Worm (Caenorhabditis elegans) whole organism, L3 larva: ENCODE measurements around the gene pqn-27.

ENCODE experiments used
- R02D3.7 ChIP-seq: fragments of 150-350 bp; optimal IDR thresholded peaks from 2 replicates; lab custom pipeline; 2014; ENCODE audit warnings: missing biosample characterization, missing genetic modification characterization
- aly-2 ChIP-seq: fragments of 150-350 bp; optimal IDR thresholded peaks from 2 replicates; lab custom pipeline; 2014; ENCODE audit warnings: missing biosample characterization, missing genetic modification characterization
- ama-1 ChIP-seq: fragments of 150-350 bp; optimal IDR thresholded peaks from 2 replicates; lab custom pipeline; 2018
- ceh-28 ChIP-seq: fragments of 150-350 bp; optimal IDR thresholded peaks from 2 replicates; lab custom pipeline; 2014; ENCODE audit warnings: missing biosample characterization, missing genetic modification reagents, missing genetic modification characterization
- ceh-9 ChIP-seq: sonication (generic microtip); optimal IDR thresholded peaks from 2 replicates; lab custom pipeline; 2018; ENCODE audit warnings: missing biosample characterization, missing genetic modification characterization
- daf-12 ChIP-seq: fragments of 150-350 bp; optimal IDR thresholded peaks from 2 replicates; lab custom pipeline; 2014; ENCODE audit warnings: missing biosample characterization, missing genetic modification reagents, missing genetic modification characterization
- egl-27 ChIP-seq: sonication (generic microtip); optimal IDR thresholded peaks from 4 replicates; lab custom pipeline; 2017; ENCODE audit warnings: missing biosample characterization, missing genetic modification reagents, missing genetic modification characterization
- egl-5 ChIP-seq: fragments of 150-350 bp; optimal IDR thresholded peaks from 2 replicates; lab custom pipeline; 2017; ENCODE audit warnings: missing biosample characterization, missing genetic modification reagents, missing genetic modification characterization, inconsistent platforms
- elt-2 ChIP-seq: sonication (generic microtip); optimal IDR thresholded peaks from 2 replicates; lab custom pipeline; 2016; ENCODE audit warnings: missing genetic modification reagents, mild to moderate bottlenecking, missing genetic modification characterization, missing compliant biosample characterization
- fkh-10 ChIP-seq: sonication (generic microtip); optimal IDR thresholded peaks from 2 replicates; lab custom pipeline; 2017; ENCODE audit warnings: missing biosample characterization, missing genetic modification reagents, missing genetic modification characterization
- fos-1 ChIP-seq: fragments of 150-350 bp; optimal IDR thresholded peaks from 2 replicates; lab custom pipeline; 2014; ENCODE audit warnings: missing biosample characterization, missing genetic modification characterization
- hmg-11 ChIP-seq: sonication (generic microtip); optimal IDR thresholded peaks from 2 replicates; lab custom pipeline; 2016; ENCODE audit warnings: missing genetic modification characterization, missing compliant biosample characterization
- jun-1 ChIP-seq: fragments of 150-350 bp; optimal IDR thresholded peaks from 2 replicates; lab custom pipeline; 2014; ENCODE audit warnings: missing biosample characterization, missing genetic modification reagents, missing genetic modification characterization
- lin-15B ChIP-seq: fragments of 150-350 bp; optimal IDR thresholded peaks from 2 replicates; lab custom pipeline; 2014; ENCODE audit warnings: missing biosample characterization, missing genetic modification characterization
- lin-39 ChIP-seq: fragments of 150-350 bp; optimal IDR thresholded peaks from 2 replicates; lab custom pipeline; 2018; ENCODE audit warnings: missing biosample characterization, missing genetic modification reagents, missing genetic modification characterization
- mdl-1 ChIP-seq: fragments of 150-350 bp; optimal IDR thresholded peaks from 2 replicates; lab custom pipeline; 2014; ENCODE audit warnings: missing biosample characterization, missing genetic modification characterization
- mml-1 ChIP-seq: fragments of 150-350 bp; sonication (generic microtip); optimal IDR thresholded peaks from 3 replicates; lab custom pipeline; 2014; ENCODE audit warnings: missing biosample characterization, missing genetic modification characterization
- nfya-1 ChIP-seq: sonication (generic microtip); optimal IDR thresholded peaks from 2 replicates; lab custom pipeline; 2017; ENCODE audit warnings: missing genetic modification characterization, mild to moderate bottlenecking, missing compliant biosample characterization, antibody characterized with exemption, moderate library complexity; ENCODE audit not compliant: insufficient read depth
- nhr-11 ChIP-seq: fragments of 150-350 bp; optimal IDR thresholded peaks from 2 replicates; lab custom pipeline; 2014; ENCODE audit warnings: missing biosample characterization, missing genetic modification characterization
- nhr-23 ChIP-seq: fragments of 150-350 bp; optimal IDR thresholded peaks from 2 replicates; lab custom pipeline; 2014; ENCODE audit warnings: missing biosample characterization, missing genetic modification reagents, missing genetic modification characterization
- nhr-25 ChIP-seq: sonication (generic microtip); optimal IDR thresholded peaks from 2 replicates; lab custom pipeline; 2017; ENCODE audit warnings: missing biosample characterization, missing genetic modification characterization
- nhr-28 ChIP-seq: fragments of 150-350 bp; optimal IDR thresholded peaks from 2 replicates; lab custom pipeline; 2014; ENCODE audit warnings: missing biosample characterization, missing genetic modification characterization
- nhr-43 ChIP-seq: sonication (generic microtip); optimal IDR thresholded peaks from 2 replicates; lab custom pipeline; 2016; ENCODE audit warnings: mild to moderate bottlenecking, missing genetic modification characterization, missing compliant biosample characterization; ENCODE audit not compliant: poor library complexity, severe bottlenecking
- nhr-67 ChIP-seq: fragments of 150-350 bp; optimal IDR thresholded peaks from 2 replicates; lab custom pipeline; 2014; ENCODE audit warnings: missing biosample characterization, missing genetic modification characterization
- nhr-76 ChIP-seq: fragments of 150-350 bp; sonication (generic microtip); optimal IDR thresholded peaks from 5 replicates; lab custom pipeline; 2014; ENCODE audit warnings: missing biosample characterization, missing genetic modification characterization
- nhr-77 ChIP-seq: fragments of 150-350 bp; optimal IDR thresholded peaks from 2 replicates; lab custom pipeline; 2014; ENCODE audit warnings: missing biosample characterization, missing genetic modification characterization
- pha-4 ChIP-seq: fragments of 150-350 bp; optimal IDR thresholded peaks from 2 replicates; lab custom pipeline; 2014; ENCODE audit warnings: missing biosample characterization, missing genetic modification reagents, missing genetic modification characterization
- pqm-1 ChIP-seq: fragments of 150-350 bp; optimal IDR thresholded peaks from 2 replicates; lab custom pipeline; 2017; ENCODE audit warnings: missing biosample characterization, missing genetic modification characterization, inconsistent platforms
- sea-2 ChIP-seq: fragments of 150-350 bp; sonication (generic microtip); optimal IDR thresholded peaks from 4 replicates; lab custom pipeline; 2014; ENCODE audit warnings: missing biosample characterization, missing genetic modification reagents, missing genetic modification characterization
- snpc-4 ChIP-seq: fragments of 150-350 bp; optimal IDR thresholded peaks from 2 replicates; lab custom pipeline; 2014; ENCODE audit warnings: missing biosample characterization, missing genetic modification characterization
- unc-62 ChIP-seq: fragments of 150-350 bp; sonication (generic microtip); optimal IDR thresholded peaks from 4 replicates; lab custom pipeline; 2014; ENCODE audit warnings: missing biosample characterization, missing genetic modification reagents, missing genetic modification characterization
- zag-1 ChIP-seq: fragments of 150-350 bp; optimal IDR thresholded peaks from 2 replicates; lab custom pipeline; 2014; ENCODE audit warnings: missing biosample characterization, missing genetic modification characterization
- ztf-11 ChIP-seq: fragments of 150-350 bp; optimal IDR thresholded peaks from 2 replicates; lab custom pipeline; 2014; ENCODE audit warnings: missing biosample characterization, missing genetic modification characterization
- ztf-4 ChIP-seq: fragments of 150-350 bp; optimal IDR thresholded peaks from 2 replicates; lab custom pipeline; 2014; ENCODE audit warnings: missing biosample characterization, missing genetic modification characterization

pqn-27 gene

ce11 chrII:13503653-13504052 lies 43.2 kb upstream of the pqn-27 start, which contains the start of gene F54F11.1:
Gene F54F11.1 (plus strand): TSS chrII:13503953.
- no peak for TF ChIP-seq ztf-4 (tag; lab: Kevin White, UChicago)
- TF ChIP-seq ztf-11: no peak
- TF ChIP-seq pqm-1 (tag; lab: Kevin White, UChicago): no peak

DNA sequence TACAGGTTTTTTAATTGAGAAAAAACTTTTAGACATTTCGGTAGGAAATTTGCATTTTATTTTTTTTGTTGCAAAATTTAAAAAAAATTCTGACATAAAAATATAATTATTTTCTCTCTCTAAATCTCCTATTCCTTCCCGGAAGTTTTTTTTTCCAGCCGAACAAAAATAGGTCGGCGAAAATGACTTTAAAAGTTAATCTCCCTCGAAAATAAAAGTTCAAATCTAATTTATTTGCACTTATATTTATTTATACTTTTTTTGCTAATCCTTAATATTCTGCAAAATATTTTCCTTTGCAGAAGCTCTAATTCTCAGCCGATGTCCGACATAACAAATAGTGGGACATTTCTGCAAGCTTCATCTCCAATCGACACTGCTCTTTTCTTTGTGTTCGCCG lies 41.1 kb upstream of the pqn-27 start, which contains the start of gene F45H10.5:
Gene F45H10.5, plus strand, starts transcription at position 301 of the 400 bp plus-strand sequence.
- TF ChIP-seq fkh-10 (GFP tag; lab: Kevin White, UChicago) (no peak), zag-1 (tag; lab: Kevin White, UChicago) (no peak), lin-39 (tag; lab: Kevin White, UChicago) (no peak), pha-4 (no peak)
- TF ChIP-seq, all 47 proteins: peak for 0

DNA sequence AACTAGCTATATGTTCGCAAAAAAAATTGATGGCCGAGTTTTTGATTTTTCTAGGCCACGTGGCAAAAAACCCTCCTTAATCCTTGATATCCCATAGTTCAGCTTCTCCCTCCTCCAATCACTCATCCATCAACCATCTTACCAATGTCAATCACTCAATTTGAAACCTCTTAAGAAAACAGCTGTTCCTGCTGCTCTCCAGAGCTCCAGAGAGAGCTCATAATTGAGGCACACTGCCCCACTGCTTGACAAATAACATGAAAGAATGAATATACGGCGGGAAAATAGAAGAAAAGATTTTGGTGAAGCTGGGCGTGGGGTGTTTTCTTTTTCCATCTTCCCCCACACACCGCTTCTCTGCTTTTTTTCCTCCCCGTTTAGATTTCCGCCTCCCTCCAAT lies 40.1 kb upstream of the pqn-27 start:
- no peak for TF ChIP-seq nhr-28 (tag; lab: Kevin White, UChicago)
- TF ChIP-seq lin-39 (tag; lab: Kevin White, UChicago): peak; percentile 66
- TF ChIP-seq egl-5 (tag; lab: Kevin White, UChicago): peak; percentile 22
- TF ChIP-seq, all 47 proteins: peak for 2

DNA sequence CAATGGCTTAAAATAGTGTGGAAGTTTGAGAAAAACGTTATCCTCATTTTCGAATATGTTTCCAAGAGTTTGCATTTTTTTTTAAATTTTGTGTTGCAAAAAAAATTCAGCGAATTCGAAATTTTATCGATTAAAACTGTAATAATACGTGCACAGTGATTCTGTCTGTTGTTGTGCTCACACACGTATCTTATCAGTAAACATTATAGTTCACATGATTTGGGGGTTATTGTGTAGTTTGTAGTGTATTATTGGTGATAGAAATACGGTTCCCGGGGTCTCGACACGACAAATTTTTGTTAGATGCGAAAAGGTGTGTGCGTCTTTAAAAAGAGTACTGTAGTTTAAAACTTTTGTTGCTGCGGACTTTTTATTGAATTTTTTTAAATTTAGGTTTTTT lies 35.3 kb upstream of the pqn-27 start, which contains the start of gene drr-1:
Gene drr-1, minus strand, starts transcription at position 183 of the 400 bp plus-strand sequence.
- TF ChIP-seq ceh-28 (peak; percentile 46), pha-4 (peak; percentile 35), elt-2 (tag; lab: Kevin White, UChicago) (peak; percentile 72), ceh-9 (tag; lab: Kevin White, UChicago) (no peak)

DNA sequence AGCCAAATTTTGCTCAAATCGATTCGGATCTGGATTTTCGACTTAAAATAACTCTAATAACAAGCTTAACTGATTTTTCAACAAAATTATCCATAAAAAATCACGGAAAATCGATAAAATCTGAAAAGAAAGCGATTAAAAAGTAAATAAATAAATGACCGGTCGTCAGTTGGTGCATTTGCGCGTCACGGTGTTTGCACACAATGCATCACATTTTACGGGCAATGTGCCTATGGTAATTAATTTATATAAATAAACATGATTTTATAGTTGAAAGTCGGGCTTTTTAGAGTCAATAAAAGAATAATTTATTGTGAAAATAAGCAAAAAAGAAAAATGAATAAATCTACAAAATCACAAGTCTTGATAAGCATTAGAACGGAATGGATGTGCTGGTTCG lies 34.3 kb upstream of the pqn-27 start:
- TF ChIP-seq ztf-4 (tag; lab: Kevin White, UChicago): no peak
- peak; percentile 54 for TF ChIP-seq hmg-11
- peak; percentile 8 for TF ChIP-seq pqm-1 (tag; lab: Kevin White, UChicago)
- peak; percentile 24 for TF ChIP-seq ama-1 (lab: Kevin White, UChicago)
- no peak for TF ChIP-seq nhr-77 (tag; lab: Kevin White, UChicago)
- TF ChIP-seq nhr-25 (tag; lab: Kevin White, UChicago): no peak
- TF ChIP-seq elt-2 (tag; lab: Kevin White, UChicago): peak; percentile 31
- peak; percentile 39 for TF ChIP-seq lin-15B (tag; lab: Kevin White, UChicago)
- TF ChIP-seq fkh-10 (GFP tag; lab: Kevin White, UChicago): no peak
- no peak for TF ChIP-seq nhr-43 (tag; lab: Kevin White, UChicago)
- no peak for TF ChIP-seq mdl-1
- TF ChIP-seq nhr-11 (tag; lab: Kevin White, UChicago): no peak
- TF ChIP-seq pha-4: peak; percentile 89
- no peak for TF ChIP-seq aly-2 (tag; lab: Kevin White, UChicago)
- TF ChIP-seq egl-5 (tag; lab: Kevin White, UChicago): no peak
- no peak for TF ChIP-seq nhr-28 (tag; lab: Kevin White, UChicago)
- TF ChIP-seq snpc-4 (tag; lab: Kevin White, UChicago): peak; percentile 42
- TF ChIP-seq jun-1 (tag; lab: Kevin White, UChicago): no peak
- TF ChIP-seq nhr-23 (tag; lab: Kevin White, UChicago): no peak
- TF ChIP-seq mml-1: no peak
- peak; percentile 12 for TF ChIP-seq nfya-1 (tag; lab: Kevin White, UChicago)
- TF ChIP-seq fos-1 (tag; lab: Kevin White, UChicago): no peak

ce11 chrII:13494175-13494650 lies 33.8 kb upstream of the pqn-27 start, which contains the start of gene ndua-7:
Gene ndua-7 (minus strand): TSS chrII:13494600.
- TF ChIP-seq jun-1 (tag; lab: Kevin White, UChicago) (no peak), egl-27 (tag; lab: Kevin White, UChicago) (no peak), nhr-67 (tag; lab: Kevin White, UChicago) (no peak), fos-1 (tag; lab: Kevin White, UChicago) (no peak), R02D3.7 (tag; lab: Kevin White, UChicago) (no peak), unc-62 (GFP tag; lab: Kevin White, UChicago) (no peak), hmg-11 (no peak), daf-12 (tag; lab: Kevin White, UChicago) (no peak), sea-2 (GFP tag; lab: Kevin White, UChicago) (no peak), nhr-76 (tag; lab: Kevin White, UChicago) (no peak)
